Fruit fly (Drosophila melanogaster): ENCODE results near the gene CG4362.

Gene CG4362

dm6 chr3R:20288069-20288468 is 19.3 kb downstream of the CG4362 start:
- TF ChIP-seq twi (tag; optimal IDR thresholded peaks at IDR 0.05): peak; percentile 31
- TF ChIP-seq Dfd (GFP tag; optimal IDR thresholded peaks at IDR 0.05): peak in 1 of 2 experiments; percentile 81
- TF ChIP-seq CG4360 (GFP tag; IDR thresholded peaks at IDR 0.05): 0 out of 2 replicates have a peak, but pooled peaks have one; percentile 41
- TF ChIP-seq CG5180 (GFP tag; optimal IDR thresholded peaks at IDR 0.05): peak; percentile 79
- no peak for TF ChIP-seq Tbp (GFP tag; optimal IDR thresholded peaks at IDR 0.05)

- TF ChIP-seq HLH54F (GFP tag; optimal IDR thresholded peaks at IDR 0.05): no peak
- no peak for TF ChIP-seq CG32532 (GFP tag; IDR thresholded peaks at IDR 0.05)
- peak; percentile 66 for TF ChIP-seq sens (GFP tag)
- no peak for TF ChIP-seq row (GFP tag; IDR thresholded peaks at IDR 0.05)
- no peak for TF ChIP-seq CG8281 (tag; optimal IDR thresholded peaks at IDR 0.05)
- no peak for TF ChIP-seq sima (GFP tag; optimal IDR thresholded peaks at IDR 0.05)
- TF ChIP-seq kah (GFP tag; optimal IDR thresholded peaks at IDR 0.05): no peak
- TF ChIP-seq CG15479 (GFP tag; optimal IDR thresholded peaks at IDR 0.05): no peak
- TF ChIP-seq stwl (tag; optimal IDR thresholded peaks at IDR 0.05): peak; percentile 57
- TF ChIP-seq gem (tag; optimal IDR thresholded peaks at IDR 0.05): no peak
- no peak for TF ChIP-seq CG15269 (tag; optimal IDR thresholded peaks at IDR 0.05)
- TF ChIP-seq sisA (GFP tag; IDR thresholded peaks at IDR 0.05): no peak
- TF ChIP-seq da (GFP tag; optimal IDR thresholded peaks at IDR 0.05): no peak
- TF ChIP-seq CTCF (GFP tag; optimal IDR thresholded peaks at IDR 0.05): peak; percentile 1
- no peak for TF ChIP-seq hkb (optimal IDR thresholded peaks at IDR 0.05)
- TF ChIP-seq hkb (GFP tag; IDR thresholded peaks at IDR 0.05): no peak
- TF ChIP-seq dm (GFP tag; optimal IDR thresholded peaks at IDR 0.05): no peak
- TF ChIP-seq CG12219 (GFP tag; optimal IDR thresholded peaks at IDR 0.05): no peak
- no peak for TF ChIP-seq ham (GFP tag; IDR thresholded peaks at IDR 0.05)
- no peak for TF ChIP-seq Usf (GFP tag; optimal IDR thresholded peaks at IDR 0.05)
- no peak for TF ChIP-seq CG6683 (GFP tag; optimal IDR thresholded peaks at IDR 0.05)
- peak; percentile 36 for TF ChIP-seq CG8290 (GFP tag; optimal IDR thresholded peaks at IDR 0.05)
- TF ChIP-seq CG8290 (tag; optimal IDR thresholded peaks at IDR 0.05): no peak
- no peak for TF ChIP-seq toy (GFP tag; IDR thresholded peaks at IDR 0.05)
- TF ChIP-seq Six4 (GFP tag; optimal IDR thresholded peaks at IDR 0.05): no peak
- TF ChIP-seq Sry-β (GFP tag; optimal IDR thresholded peaks at IDR 0.05): no peak
- no peak for TF ChIP-seq NfI (GFP tag; optimal IDR thresholded peaks at IDR 0.05)
- no peak for TF ChIP-seq sd (tag; optimal IDR thresholded peaks at IDR 0.05)
- no peak for TF ChIP-seq esg (GFP tag; conservative IDR thresholded peaks at IDR 0.05)
- TF ChIP-seq CG31224 (GFP tag; IDR thresholded peaks at IDR 0.05): no peak
- TF ChIP-seq CG2199 (GFP tag; IDR thresholded peaks at IDR 0.05): peak; percentile 76; the same call in 1 of the 3 replicates
- TF ChIP-seq prd (optimal IDR thresholded peaks at IDR 0.05): no peak
- no peak for TF ChIP-seq prd (GFP tag; IDR thresholded peaks at IDR 0.05)
- TF ChIP-seq tna (GFP tag; IDR thresholded peaks at IDR 0.05; ENCODE audit: partially characterized antibody): no peak
- TF ChIP-seq CG11696 (GFP tag; IDR thresholded peaks at IDR 0.05): no peak
- no peak for TF ChIP-seq HLH4C (GFP tag; IDR thresholded peaks at IDR 0.05; ENCODE audit: partially characterized antibody)
- peak; percentile 48 for TF ChIP-seq Myb (GFP tag; optimal IDR thresholded peaks at IDR 0.05)
- no peak for TF ChIP-seq pita (GFP tag; optimal IDR thresholded peaks at IDR 0.05)
- no peak for TF ChIP-seq nerfin-2 (GFP tag; IDR thresholded peaks at IDR 0.05; ENCODE audit: partially characterized antibody)
- TF ChIP-seq Blimp-1 (GFP tag; optimal IDR thresholded peaks at IDR 0.05): no peak
- TF ChIP-seq CG7271 (tag; optimal IDR thresholded peaks at IDR 0.05): no peak
- no peak for TF ChIP-seq abd-A (tag; optimal IDR thresholded peaks at IDR 0.05)
- no peak for TF ChIP-seq tx (GFP tag; optimal IDR thresholded peaks at IDR 0.05)
- no peak for TF ChIP-seq CG8388 (GFP tag; optimal IDR thresholded peaks at IDR 0.05)
- no peak for TF ChIP-seq CG10959 (GFP tag; IDR thresholded peaks at IDR 0.05)
- no peak for TF ChIP-seq Dip3 (GFP tag; optimal IDR thresholded peaks at IDR 0.05)
- TF ChIP-seq p53 (GFP tag; optimal IDR thresholded peaks at IDR 0.05): no peak
These were observed 20.6 kb downstream of the CG4362 start for dm6 chr3R:20286758-20287157.
